Worm (Caenorhabditis elegans): ENCODE results near the gene Y41G9A.17.
A peak's percentile ranks its signal among the peaks of the same experiment; 100 is the strongest.

The Y41G9A.17 gene

DNA sequence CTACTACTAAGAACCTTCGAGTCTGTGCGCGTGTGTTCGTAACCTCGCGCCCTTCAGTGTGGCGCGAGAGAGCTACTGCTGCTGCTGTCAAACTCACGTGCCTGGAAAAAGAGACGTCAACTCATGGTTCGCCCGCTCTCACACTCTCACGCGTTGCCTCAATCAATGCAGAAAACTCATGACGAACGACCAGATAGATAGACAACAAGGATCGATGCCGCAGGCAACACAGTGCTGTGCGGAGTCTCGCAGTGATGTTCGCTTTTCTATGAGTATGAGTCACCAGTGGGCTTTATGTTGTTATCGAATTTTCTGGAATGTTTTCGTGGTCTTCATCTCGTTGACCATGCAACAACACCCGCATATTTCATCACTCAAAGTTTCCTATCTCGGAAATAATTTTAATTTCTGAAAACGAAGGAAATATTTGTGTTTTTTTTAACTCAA lies 28.0 kb downstream of the Y41G9A.17 start:
- TF ChIP-seq aptf-3 (GFP tag; IDR thresholded peaks at IDR 0.05), result no peak
- TF ChIP-seq Y56A3A.18 (GFP tag; IDR thresholded peaks at IDR 0.05), result peak; percentile 35; the same call in 1 of the 2 replicates
- TF ChIP-seq hlh-12 (tag; optimal IDR thresholded peaks at IDR 0.05), result no peak
- TF ChIP-seq F23B12.7 (tag; optimal IDR thresholded peaks at IDR 0.05; ENCODE audit: insufficient read depth), result no peak
- no peak for TF ChIP-seq snpc-1.1 (tag; optimal IDR thresholded peaks at IDR 0.05; ENCODE audit: insufficient read depth)
- peak; percentile 92 for TF ChIP-seq K11D2.4 (GFP tag; IDR thresholded peaks at IDR 0.05)
- TF ChIP-seq F55B11.4 (tag; optimal IDR thresholded peaks at IDR 0.05; ENCODE audit: borderline replicate concordance, insufficient read depth), result no peak
- peak; percentile 83 for TF ChIP-seq pbrm-1 (GFP tag; IDR thresholded peaks at IDR 0.05)
- no peak for TF ChIP-seq snpc-4 (GFP tag; optimal IDR thresholded peaks at IDR 0.05)
- peak; percentile 48 to 55 (median 54) for TF ChIP-seq snpc-4 (tag; optimal IDR thresholded peaks at IDR 0.05)
- peak; percentile 13; the same call in 1 of the 2 replicates for TF ChIP-seq C17E4.6 (GFP tag; IDR thresholded peaks at IDR 0.05)
- TF ChIP-seq nhr-27 (tag; optimal IDR thresholded peaks at IDR 0.05), result no peak
- TF ChIP-seq rec-8 (tag; optimal IDR thresholded peaks at IDR 0.05), result no peak
- peak; percentile 74 for TF ChIP-seq Y53G8AR.9 (GFP tag; conservative IDR thresholded peaks at IDR 0.05)
- no peak; the same call in 1 of the 2 replicates for TF ChIP-seq ceh-91 (GFP tag; IDR thresholded peaks at IDR 0.05)
- TF ChIP-seq ztf-26 (tag; optimal IDR thresholded peaks at IDR 0.05), result peak; percentile 66
- TF ChIP-seq fkh-3 (tag; optimal IDR thresholded peaks at IDR 0.05), result no peak
- peak; percentile 55 for TF ChIP-seq lin-54 (GFP tag; optimal IDR thresholded peaks at IDR 0.05)
- no peak for TF ChIP-seq F37B4.10 (GFP tag; IDR thresholded peaks at IDR 0.05)
- peak; percentile 63 for TF ChIP-seq tbp1 (GFP tag; optimal IDR thresholded peaks at IDR 0.05)
- TF ChIP-seq gei-17 (GFP tag; optimal IDR thresholded peaks at IDR 0.05), result peak; percentile 67
- TF ChIP-seq sea-2 (GFP tag; IDR thresholded peaks at IDR 0.05), result peak; percentile 66; the same call in 1 of the 2 replicates
- peak; percentile 80 for TF ChIP-seq Y95B8A.8 (GFP tag; IDR thresholded peaks at IDR 0.05)
- TF ChIP-seq hsf-1 (GFP tag; IDR thresholded peaks at IDR 0.05), result peak; percentile 91
- TF ChIP-seq die-1 (tag; optimal IDR thresholded peaks at IDR 0.05), result no peak
- no peak for TF ChIP-seq F49E8.2 (tag; optimal IDR thresholded peaks at IDR 0.05; ENCODE audit: insufficient read depth)
- peak; percentile 53 for TF ChIP-seq ZK185.1 (tag; optimal IDR thresholded peaks at IDR 0.05; ENCODE audit: poor library complexity, severe bottlenecking)
- TF ChIP-seq let-526 (GFP tag; IDR thresholded peaks at IDR 0.05), result peak; percentile 93; the same call in 1 of the 2 replicates
- peak; percentile 81 for TF ChIP-seq C06A6.2 (GFP tag; conservative IDR thresholded peaks at IDR 0.05)
- TF ChIP-seq hmg-20 (GFP tag; IDR thresholded peaks at IDR 0.05), result no peak
- TF ChIP-seq aptf-2 (GFP tag; conservative IDR thresholded peaks at IDR 0.05), result no peak
- peak; percentile 95 for TF ChIP-seq chd-7 (tag; optimal IDR thresholded peaks at IDR 0.05)
- no peak for TF ChIP-seq F39B2.1 (GFP tag; IDR thresholded peaks at IDR 0.05)
- TF ChIP-seq egl-44 (GFP tag; IDR thresholded peaks at IDR 0.05), result peak; percentile 81
- no peak for TF ChIP-seq nhr-179 (tag; optimal IDR thresholded peaks at IDR 0.05)
- TF ChIP-seq ekl-4 (GFP tag; IDR thresholded peaks at IDR 0.05), result peak; percentile 92
- no peak for TF ChIP-seq unc-130 (GFP tag; optimal IDR thresholded peaks at IDR 0.05)
- no peak for TF ChIP-seq madf-8 (GFP tag; conservative IDR thresholded peaks at IDR 0.05)
- peak; percentile 45 for TF ChIP-seq ztf-18 (tag; optimal IDR thresholded peaks at IDR 0.05)
- no peak for TF ChIP-seq madf-6 (GFP tag; IDR thresholded peaks at IDR 0.05)
- TF ChIP-seq lin-35 (GFP tag; optimal IDR thresholded peaks at IDR 0.05), result peak in 1 of 3 experiments; percentile 71
- peak; percentile 27 for TF ChIP-seq zim-3 (tag; optimal IDR thresholded peaks at IDR 0.05)
- no peak for TF ChIP-seq B0019.2 (GFP tag; conservative IDR thresholded peaks at IDR 0.05)
- TF ChIP-seq ztf-3 (GFP tag; optimal IDR thresholded peaks at IDR 0.05), result no peak
- TF ChIP-seq mel-28 (tag; optimal IDR thresholded peaks at IDR 0.05; ENCODE audit: borderline replicate concordance), result no peak
- peak; percentile 52 for TF ChIP-seq mxl-1 (tag; optimal IDR thresholded peaks at IDR 0.05)
- no peak for TF ChIP-seq hrde-1 (tag; optimal IDR thresholded peaks at IDR 0.05; ENCODE audit: borderline replicate concordance)

Measured in whole organism, young adult.